Fruit fly (Drosophila melanogaster) whole organism, embryonic: ENCODE data around the gene Vha36-3.

ENCODE experiments used
- CG10209 ChIP-seq: fragments of 200-800 bp; sonication (Bioruptor generic); optimal IDR thresholded peaks from 3 replicates; lab custom pipeline; 2017; ENCODE audit warnings: missing biosample characterization, mild to moderate bottlenecking, missing genetic modification characterization, missing genetic modification reagents
- CG10959 ChIP-seq: fragments of 200-800 bp; sonication (Bioruptor generic); IDR thresholded peaks from 2 replicates; pipeline ENCODE4 v1.3.6; 2022; ENCODE audit warnings: missing biosample characterization, missing genetic modification characterization
- CG10979 ChIP-seq: fragments of 200-800 bp; sonication (Bioruptor generic); optimal IDR thresholded peaks from 2 replicates; lab custom pipeline; 2018; ENCODE audit warnings: missing biosample characterization, mild to moderate bottlenecking, missing genetic modification characterization, moderate library complexity
- CG11560 ChIP-seq: fragments of 200-800 bp; sonication (Bioruptor generic); IDR thresholded peaks from 3 replicates; pipeline ENCODE4 v1.3.6; 2022; ENCODE audit warnings: missing biosample characterization, missing genetic modification characterization
- CG12219 ChIP-seq: fragments of 200-800 bp; sonication (Bioruptor generic); optimal IDR thresholded peaks from 3 replicates; lab custom pipeline; 2018; ENCODE audit warnings: missing biosample characterization, mild to moderate bottlenecking, missing genetic modification characterization
- CG15601 ChIP-seq: fragments of 200-800 bp; sonication (Bioruptor generic); optimal IDR thresholded peaks from 3 replicates; lab custom pipeline; 2019; ENCODE audit warnings: missing biosample characterization, mild to moderate bottlenecking, missing genetic modification characterization, moderate library complexity
- CG1647 ChIP-seq: fragments of 200-800 bp; sonication (Bioruptor generic); optimal IDR thresholded peaks from 3 replicates; lab custom pipeline; 2016; ENCODE audit warnings: missing biosample characterization, missing genetic modification characterization
- CG16779 ChIP-seq: fragments of 200-800 bp; sonication (Bioruptor generic); IDR thresholded peaks from 2 replicates; pipeline ENCODE4 v1.3.6; 2022; ENCODE audit warnings: missing biosample characterization, missing genetic modification characterization
- CG16863 ChIP-seq: fragments of 200-800 bp; sonication (Bioruptor generic); optimal IDR thresholded peaks from 3 replicates; lab custom pipeline; 2016; ENCODE audit warnings: missing biosample characterization, missing genetic modification characterization
- CG1792 ChIP-seq: fragments of 200-800 bp; sonication (Bioruptor generic); optimal IDR thresholded peaks from 2 replicates; lab custom pipeline; 2016; ENCODE audit warnings: missing biosample characterization, missing genetic modification characterization
- CG18011 ChIP-seq: fragments of 200-800 bp; sonication (Bioruptor generic); optimal IDR thresholded peaks from 2 replicates; lab custom pipeline; 2017; ENCODE audit warnings: missing biosample characterization, missing genetic modification characterization, mild to moderate bottlenecking, moderate library complexity, missing genotype
- CG18599 ChIP-seq: fragments of 200-800 bp; sonication (Bioruptor generic); optimal IDR thresholded peaks from 3 replicates; lab custom pipeline; 2017; ENCODE audit warnings: missing biosample characterization, missing genetic modification characterization, mild to moderate bottlenecking, moderate library complexity, missing genetic modification reagents
- CG32772 ChIP-seq: fragments of 200-800 bp; sonication (Bioruptor generic); IDR thresholded peaks from 2 replicates; pipeline ENCODE4 v1.3.6; 2022; ENCODE audit warnings: missing biosample characterization, missing genetic modification characterization
- CG33213 ChIP-seq: fragments of 200-800 bp; sonication (Bioruptor generic); optimal IDR thresholded peaks from 3 replicates; lab custom pipeline; 2016; ENCODE audit warnings: missing biosample characterization, missing genetic modification characterization
- CG6175 ChIP-seq: fragments of 200-800 bp; sonication (Bioruptor generic); IDR thresholded peaks from 3 replicates; pipeline ENCODE4 v1.3.6; 2022; ENCODE audit warnings: missing biosample characterization, missing genetic modification characterization
- CG6683 ChIP-seq: fragments of 200-800 bp; sonication (Bioruptor generic); optimal IDR thresholded peaks from 2 replicates; lab custom pipeline; 2017; ENCODE audit warnings: missing biosample characterization, mild to moderate bottlenecking, missing genetic modification characterization, missing genetic modification reagents
- CG7556 ChIP-seq: fragments of 200-800 bp; sonication (Bioruptor generic); optimal IDR thresholded peaks from 2 replicates; lab custom pipeline; 2017; ENCODE audit warnings: missing biosample characterization, mild to moderate bottlenecking, missing genetic modification characterization
- CG7839 ChIP-seq: fragments of 200-800 bp; sonication (Bioruptor generic); optimal IDR thresholded peaks from 3 replicates; lab custom pipeline; 2018; ENCODE audit warnings: missing biosample characterization, mild to moderate bottlenecking, missing genetic modification characterization, moderate library complexity
- CG9215 ChIP-seq: fragments of 200-800 bp; sonication (Bioruptor generic); IDR thresholded peaks from 2 replicates; pipeline ENCODE4 v1.3.6; 2022; ENCODE audit warnings: missing biosample characterization, missing genetic modification characterization
- Camta ChIP-seq: fragments of 200-800 bp; sonication (Bioruptor generic); optimal IDR thresholded peaks from 2 replicates; lab custom pipeline; 2016; ENCODE audit warnings: missing biosample characterization, missing genetic modification characterization
- CrebB ChIP-seq: fragments of 200-800 bp; sonication (Bioruptor generic); optimal IDR thresholded peaks from 3 replicates; lab custom pipeline; 2018; ENCODE audit warnings: missing biosample characterization, mild to moderate bottlenecking, missing genetic modification characterization
- Dp ChIP-seq: fragments of 200-800 bp; sonication (Bioruptor generic); optimal IDR thresholded peaks from 2 replicates; lab custom pipeline; 2018; ENCODE audit warnings: missing biosample characterization, mild to moderate bottlenecking, missing genetic modification characterization, moderate library complexity
- E2f1 ChIP-seq: fragments of 200-800 bp; sonication (Bioruptor generic); IDR thresholded peaks from 2 replicates; pipeline ENCODE4 v1.3.6; 2022; ENCODE audit warnings: missing biosample characterization, missing genetic modification characterization
- HHEX ChIP-seq: fragments of 200-800 bp; sonication (Bioruptor generic); optimal IDR thresholded peaks from 3 replicates; lab custom pipeline; 2017; ENCODE audit warnings: missing biosample characterization, mild to moderate bottlenecking, missing genetic modification characterization, missing genetic modification reagents
- HLH4C ChIP-seq: fragments of 200-800 bp; sonication (Bioruptor generic); IDR thresholded peaks from 3 replicates; pipeline ENCODE4 v1.3.6; 2022; ENCODE audit warnings: missing biosample characterization, missing genetic modification characterization; ENCODE audit not compliant: partially characterized antibody
- HLHmδ ChIP-seq: fragments of 200-800 bp; sonication (Bioruptor generic); optimal IDR thresholded peaks from 2 replicates; lab custom pipeline; 2018; ENCODE audit warnings: missing biosample characterization, mild to moderate bottlenecking, missing genetic modification characterization, moderate library complexity
- MESR4 ChIP-seq: fragments of 200-800 bp; sonication (Bioruptor generic); optimal IDR thresholded peaks from 2 replicates; lab custom pipeline; 2018; ENCODE audit warnings: missing biosample characterization, mild to moderate bottlenecking, missing genetic modification characterization, moderate library complexity
- Nf-YB ChIP-seq: fragments of 200-800 bp; sonication (Bioruptor generic); optimal IDR thresholded peaks from 3 replicates; lab custom pipeline; 2019; ENCODE audit warnings: missing biosample characterization, mild to moderate bottlenecking, missing genetic modification characterization, moderate library complexity
- Sin3A ChIP-seq: fragments of >200 bp; optimal IDR thresholded peaks from 2 replicates; lab custom pipeline; 2018
- Sry-δ ChIP-seq: fragments of 200-800 bp; sonication (Bioruptor generic); optimal IDR thresholded peaks from 2 replicates; lab custom pipeline; 2016; ENCODE audit warnings: missing biosample characterization, missing genetic modification characterization
- Vsx1 ChIP-seq: fragments of 200-800 bp; sonication (Bioruptor generic); optimal IDR thresholded peaks from 2 replicates; lab custom pipeline; 2017; ENCODE audit warnings: missing biosample characterization, mild to moderate bottlenecking, missing genetic modification characterization, missing genetic modification reagents
- ab ChIP-seq: fragments of 200-800 bp; sonication (Bioruptor generic); optimal IDR thresholded peaks from 2 replicates; lab custom pipeline; 2016; ENCODE audit warnings: missing biosample characterization, missing genetic modification characterization
- ac ChIP-seq: fragments of 200-800 bp; sonication (Bioruptor generic); optimal IDR thresholded peaks from 3 replicates; lab custom pipeline; 2017; ENCODE audit warnings: missing biosample characterization, mild to moderate bottlenecking, missing genetic modification characterization
- al ChIP-seq: fragments of 200-800 bp; sonication (Bioruptor generic); IDR thresholded peaks from 2 replicates; pipeline ENCODE4 v1.3.6; 2022; ENCODE audit warnings: missing biosample characterization, missing genetic modification characterization
- ara ChIP-seq: fragments of 200-800 bp; sonication (Bioruptor generic); IDR thresholded peaks from 2 replicates; pipeline ENCODE4 v1.3.6; 2022; ENCODE audit warnings: missing biosample characterization, missing genetic modification characterization
- bowl ChIP-seq: fragments of 200-800 bp; sonication (Bioruptor generic); IDR thresholded peaks from 2 replicates; pipeline ENCODE4 v1.3.6; 2022; ENCODE audit warnings: missing biosample characterization, missing genetic modification characterization
- fd3F ChIP-seq: fragments of 200-800 bp; sonication (Bioruptor generic); optimal IDR thresholded peaks from 2 replicates; lab custom pipeline; 2018; ENCODE audit warnings: missing biosample characterization, mild to moderate bottlenecking, missing genetic modification characterization, moderate library complexity
- hbn ChIP-seq: fragments of 200-800 bp; sonication (Bioruptor generic); IDR thresholded peaks from 2 replicates; pipeline ENCODE4 v1.3.6; 2022; ENCODE audit warnings: missing biosample characterization, missing genetic modification characterization; ENCODE audit not compliant: partially characterized antibody
- hth ChIP-seq: fragments of >200 bp; optimal IDR thresholded peaks from 2 replicates; lab custom pipeline; 2017; ENCODE audit warnings: inconsistent platforms
- lilli ChIP-seq: fragments of 200-800 bp; sonication (Bioruptor generic); optimal IDR thresholded peaks from 3 replicates; lab custom pipeline; 2016; ENCODE audit warnings: missing biosample characterization, missing genetic modification characterization
- lov ChIP-seq, 2 experiments: fragments of 200-800 bp in 1 of 2; fragments of >200 bp in 1 of 2; sonication (Bioruptor generic) in 1 of 2; IDR thresholded peaks in 1 of 2; optimal IDR thresholded peaks in 1 of 2; 2 replicates in 1 of 2; 3 replicates in 1 of 2; pipeline versions ENCODE4 v1.3.6 to Lab custom; 2017 to 2022; ENCODE audit warnings: missing biosample characterization in 1 of 2, missing genetic modification characterization in 1 of 2
- nmo ChIP-seq: fragments of 200-800 bp; sonication (Bioruptor generic); optimal IDR thresholded peaks from 2 replicates; lab custom pipeline; 2018; ENCODE audit warnings: missing biosample characterization, mild to moderate bottlenecking, missing genetic modification characterization, moderate library complexity
- pan ChIP-seq, 4 experiments: fragments of >200 bp in 3 of 4; fragments of 200-800 bp in 1 of 4; sonication (Bioruptor generic) in 1 of 4; optimal IDR thresholded peaks in 3 of 4; IDR thresholded peaks in 1 of 4; 2 replicates each; pipeline versions ENCODE4 v1.3.6 to Lab custom; 2017 to 2022; ENCODE audit warnings: missing biosample characterization in 2 of 4, missing genetic modification characterization in 2 of 4, mixed read lengths in 1 of 4
- pb ChIP-seq: fragments of 200-800 bp; sonication (Bioruptor generic); optimal IDR thresholded peaks from 3 replicates; lab custom pipeline; 2016; ENCODE audit warnings: missing biosample characterization, missing genetic modification characterization
- pho ChIP-seq: fragments of 200-800 bp; sonication (Bioruptor generic); optimal IDR thresholded peaks from 2 replicates; lab custom pipeline; 2016; ENCODE audit warnings: missing biosample characterization, missing genetic modification characterization
- pita ChIP-seq: fragments of 200-800 bp; sonication (Bioruptor generic); optimal IDR thresholded peaks from 2 replicates; lab custom pipeline; 2017; ENCODE audit warnings: missing biosample characterization, mild to moderate bottlenecking, missing genetic modification characterization
- row ChIP-seq: fragments of 200-800 bp; sonication (Bioruptor generic); IDR thresholded peaks from 3 replicates; pipeline ENCODE4 v1.3.6; 2022; ENCODE audit warnings: missing biosample characterization, missing genetic modification characterization
- sd ChIP-seq: fragments of 200-800 bp; sonication (Bioruptor generic); optimal IDR thresholded peaks from 3 replicates; lab custom pipeline; 2018; ENCODE audit warnings: missing biosample characterization, mild to moderate bottlenecking, missing genetic modification characterization, moderate library complexity
- vvl ChIP-seq: fragments of 200-800 bp; sonication (Bioruptor generic); IDR thresholded peaks from 2 replicates; pipeline ENCODE4 v1.3.6; 2022; ENCODE audit warnings: missing biosample characterization, missing genetic modification characterization
- wdn ChIP-seq: fragments of 200-800 bp; sonication (Bioruptor generic); IDR thresholded peaks from 2 replicates; pipeline ENCODE4 v1.3.6; 2022; ENCODE audit warnings: missing biosample characterization, missing genetic modification characterization

The Vha36-3 gene

dm6 chrX:2624525-2625006, 44.2 kb upstream of the Vha36-3 start, which contains the start of the genes brv3 and Pi4KIIIalpha (continued):
- TF ChIP-seq CG11560 (peak; percentile 62; the same call in 1 of the 3 replicates), ac (GFP tag; lab: Kevin White, UChicago) (no peak), pita (no peak), CG32772 (GFP tag; lab: Robert Waterston, UW) (peak; percentile 41; the same call in 1 of the 2 replicates), hth (lab: Kevin White, UChicago) (no peak), lov (optimal IDR thresholded peaks at IDR 0.05; lab: Kevin White, UChicago) (no peak), lov (GFP tag; IDR thresholded peaks at IDR 0.05; lab: Robert Waterston, UW) (no peak), ara (GFP tag; lab: Robert Waterston, UW) (no peak), bowl (GFP tag; lab: Robert Waterston, UW) (no peak), CG15601 (tag; lab: Kevin White, UChicago) (no peak), MESR4 (GFP tag; lab: Kevin White, UChicago) (peak; percentile 85), CG18599 (no peak), CG7556 (no peak), CG16863 (GFP tag; lab: Kevin White, UChicago) (no peak), CrebB (no peak), HHEX (GFP tag; lab: Kevin White, UChicago) (no peak), CG1792 (GFP tag; lab: Kevin White, UChicago) (no peak), CG10979 (no peak), Camta (GFP tag; lab: Kevin White, UChicago) (no peak), CG6175 (GFP tag; lab: Robert Waterston, UW) (no peak), pho (no peak), vvl (GFP tag; lab: Robert Waterston, UW) (no peak), sd (no peak), CG10959 (GFP tag; lab: Robert Waterston, UW) (peak; percentile 99), CG1647 (GFP tag; lab: Kevin White, UChicago) (no peak), row (GFP tag; lab: Robert Waterston, UW) (peak; percentile 63; the same call in 2 of the 3 replicates), lilli (GFP tag; lab: Kevin White, UChicago) (no peak), Sry-δ (GFP tag; lab: Kevin White, UChicago) (peak; percentile 34), pan (optimal IDR thresholded peaks at IDR 0.05; lab: Kevin White, UChicago) (no peak), pan (GFP tag; optimal IDR thresholded peaks at IDR 0.05 in 1 of 2, IDR thresholded peaks at IDR 0.05 in 1 of 2) (no peak), fd3F (GFP tag; lab: Kevin White, UChicago) (no peak), HLHmδ (GFP tag; lab: Kevin White, UChicago) (no peak), hbn (GFP tag; lab: Robert Waterston, UW) (peak; percentile 23; the same call in 1 of the 2 replicates), CG6683 (no peak), CG18011 (GFP tag; lab: Kevin White, UChicago) (no peak), CG16779 (GFP tag; lab: Robert Waterston, UW) (no peak), Nf-YB (GFP tag; lab: Kevin White, UChicago) (no peak), Sin3A (lab: Kevin White, UChicago) (peak; percentile 49), CG10209 (GFP tag; lab: Kevin White, UChicago) (no peak), wdn (GFP tag; lab: Robert Waterston, UW) (no peak), nmo (GFP tag; lab: Kevin White, UChicago) (peak; percentile 33), CG12219 (GFP tag; lab: Kevin White, UChicago) (no peak), E2f1 (no peak), al (GFP tag; lab: Robert Waterston, UW) (no peak), HLH4C (GFP tag; lab: Robert Waterston, UW) (0 out of 3 replicates have a peak, but pooled peaks have one; percentile 20), Dp (GFP tag; lab: Kevin White, UChicago) (peak; percentile 71), CG9215 (GFP tag; lab: Robert Waterston, UW) (no peak), Vsx1 (GFP tag; lab: Kevin White, UChicago) (no peak), pb (GFP tag; lab: Kevin White, UChicago) (no peak), ab (GFP tag; lab: Kevin White, UChicago) (no peak), CG33213 (GFP tag; lab: Kevin White, UChicago) (no peak), CG7839 (tag; lab: Kevin White, UChicago) (no peak)
